Worm (Caenorhabditis elegans) whole organism, L3 larva: ENCODE results near the gene ztf-16.

Experiments
- ZK546.5 ChIP-seq: sonication (generic microtip); optimal IDR thresholded peaks from 2 replicates; lab custom pipeline; 2017; ENCODE audit warnings: missing biosample characterization, missing genetic modification characterization
- ama-1 ChIP-seq: fragments of 150-350 bp; optimal IDR thresholded peaks from 2 replicates; lab custom pipeline; 2018
- fkh-2 ChIP-seq: fragments of 150-350 bp; optimal IDR thresholded peaks from 2 replicates; lab custom pipeline; 2014; ENCODE audit warnings: missing biosample characterization, missing genetic modification reagents, missing genetic modification characterization
- jun-1 ChIP-seq: fragments of 150-350 bp; optimal IDR thresholded peaks from 2 replicates; lab custom pipeline; 2014; ENCODE audit warnings: missing biosample characterization, missing genetic modification reagents, missing genetic modification characterization
- nfya-1 ChIP-seq: sonication (generic microtip); optimal IDR thresholded peaks from 2 replicates; lab custom pipeline; 2017; ENCODE audit warnings: missing genetic modification characterization, mild to moderate bottlenecking, missing compliant biosample characterization, antibody characterized with exemption, moderate library complexity; ENCODE audit not compliant: insufficient read depth
- nhr-77 ChIP-seq: fragments of 150-350 bp; optimal IDR thresholded peaks from 2 replicates; lab custom pipeline; 2014; ENCODE audit warnings: missing biosample characterization, missing genetic modification characterization
- snpc-4 ChIP-seq: fragments of 150-350 bp; optimal IDR thresholded peaks from 2 replicates; lab custom pipeline; 2014; ENCODE audit warnings: missing biosample characterization, missing genetic modification characterization

ce11 chrX:4809753-4810424, 1.5 kb downstream of the ztf-16 start:
- no peak for TF ChIP-seq fkh-2 (tag; lab: Kevin White, UChicago)
- TF ChIP-seq ZK546.5 (tag; lab: Kevin White, UChicago): no peak
- no peak for TF ChIP-seq ama-1 (lab: Kevin White, UChicago)
- no peak for TF ChIP-seq snpc-4
- peak; percentile 7 for TF ChIP-seq nfya-1 (tag; lab: Kevin White, UChicago)
- TF ChIP-seq jun-1 (tag; lab: Kevin White, UChicago): no peak
- TF ChIP-seq nhr-77 (tag; lab: Kevin White, UChicago): no peak
